Worm (Caenorhabditis elegans) whole organism, L4/young adult: ENCODE measurements around the gene acp-4.

Experiments
- W03F9.2 ChIP-seq: fragments of 150-350 bp; optimal IDR thresholded peaks from 2 replicates; lab custom pipeline; 2014; ENCODE audit warnings: missing biosample characterization, missing genetic modification characterization
- dao-5 ChIP-seq: sonication (generic microtip); optimal IDR thresholded peaks from 2 replicates; lab custom pipeline; 2016; ENCODE audit warnings: missing genotype, missing genetic modification characterization, moderate library complexity, missing compliant biosample characterization
- him-1 ChIP-seq: sonication (generic microtip); optimal IDR thresholded peaks from 2 replicates; lab custom pipeline; 2016; ENCODE audit warnings: missing genotype, missing genetic modification reagents, missing genetic modification characterization, missing compliant biosample characterization

- TF ChIP-seq him-1 (tag; lab: Kevin White, UChicago) = no peak
- no peak for TF ChIP-seq W03F9.2 (tag; lab: Kevin White, UChicago)
- no peak for TF ChIP-seq dao-5 (tag; lab: Kevin White, UChicago)
These were observed 15.9 kb downstream of the acp-4 start for ce11 chrII:8419015-8419414.
